Worm (Caenorhabditis elegans) whole organism, L1 larva: ENCODE data around the gene mltn-11.

ENCODE experiments used
- C04F5.9 ChIP-seq: sonication (generic microtip); optimal IDR thresholded peaks from 2 replicates; lab custom pipeline; 2016; ENCODE audit warnings: missing genetic modification characterization, missing compliant biosample characterization
- C16A3.4 ChIP-seq: fragments of 150-350 bp; optimal IDR thresholded peaks from 2 replicates; lab custom pipeline; 2014; ENCODE audit warnings: missing biosample characterization, missing genetic modification characterization
- C34B4.2 ChIP-seq: sonication (generic microtip); optimal IDR thresholded peaks from 2 replicates; lab custom pipeline; 2017; ENCODE audit warnings: mild to moderate bottlenecking, missing genetic modification characterization, missing compliant biosample characterization
- F16B12.6 ChIP-seq: fragments of 150-350 bp; optimal IDR thresholded peaks from 2 replicates; lab custom pipeline; 2014; ENCODE audit warnings: missing biosample characterization, missing genetic modification characterization
- aly-2 ChIP-seq: fragments of 150-350 bp; optimal IDR thresholded peaks from 2 replicates; lab custom pipeline; 2014; ENCODE audit warnings: missing biosample characterization, missing genetic modification characterization
- blmp-1 ChIP-seq: fragments of 150-350 bp; optimal IDR thresholded peaks from 2 replicates; lab custom pipeline; 2014; ENCODE audit warnings: missing biosample characterization, missing genetic modification characterization
- ceh-8 ChIP-seq: fragments of 200-800 bp; sonication (Bioruptor generic); optimal IDR thresholded peaks from 2 replicates; lab custom pipeline; 2018; ENCODE audit warnings: mild to moderate bottlenecking, missing genetic modification characterization, moderate library complexity, missing compliant biosample characterization
- ceh-88 ChIP-seq: fragments of 200-800 bp; sonication (Bioruptor generic); IDR thresholded peaks from 2 replicates; pipeline ENCODE4 v1.3.6; 2022; ENCODE audit warnings: missing genetic modification characterization, missing compliant biosample characterization
- ceh-90 ChIP-seq: sonication (generic microtip); optimal IDR thresholded peaks from 2 replicates; lab custom pipeline; 2016; ENCODE audit warnings: missing genetic modification characterization, missing compliant biosample characterization
- dsc-1 ChIP-seq: sonication (generic microtip); optimal IDR thresholded peaks from 2 replicates; lab custom pipeline; 2016; ENCODE audit warnings: mild to moderate bottlenecking, missing genetic modification characterization, missing compliant biosample characterization
- efl-1 ChIP-seq, 4 experiments: fragments of 150-350 bp; optimal IDR thresholded peaks in 3 of 4; peaks in 1 of 4; 1 replicate in 1 of 4; 2 replicates in 3 of 4; lab custom pipeline; 2014; ENCODE audit warnings: missing biosample characterization in 2 of 4, missing genetic modification characterization in 2 of 4, missing genetic modification reagents in 2 of 4
- efl-3 ChIP-seq: fragments of 200-800 bp; sonication (Bioruptor generic); optimal IDR thresholded peaks from 2 replicates; lab custom pipeline; 2018; ENCODE audit warnings: mild to moderate bottlenecking, missing genetic modification characterization, missing compliant biosample characterization
- egl-13 ChIP-seq: sonication (generic microtip); optimal IDR thresholded peaks from 2 replicates; lab custom pipeline; 2016; ENCODE audit warnings: missing genotype, missing genetic modification reagents, missing genetic modification characterization, missing compliant biosample characterization
- elt-2 ChIP-seq: sonication (generic microtip); optimal IDR thresholded peaks from 2 replicates; lab custom pipeline; 2016; ENCODE audit warnings: missing genetic modification characterization, mild to moderate bottlenecking, inconsistent platforms, missing compliant biosample characterization, missing genetic modification reagents
- fkh-10 ChIP-seq: sonication (generic microtip); optimal IDR thresholded peaks from 2 replicates; lab custom pipeline; 2017; ENCODE audit warnings: missing biosample characterization, missing genetic modification reagents, missing genetic modification characterization
- fkh-4 ChIP-seq: sonication (generic microtip); optimal IDR thresholded peaks from 2 replicates; lab custom pipeline; 2016; ENCODE audit warnings: missing compliant biosample characterization, missing genetic modification characterization, borderline replicate concordance
- grh-1 ChIP-seq: fragments of 200-800 bp; sonication (Bioruptor generic); IDR thresholded peaks from 2 replicates; pipeline ENCODE4 v1.3.6; 2022; ENCODE audit warnings: missing genetic modification reagents, missing genetic modification characterization, missing compliant biosample characterization
- hlh-4 ChIP-seq: sonication (generic microtip); optimal IDR thresholded peaks from 2 replicates; lab custom pipeline; 2016; ENCODE audit warnings: mild to moderate bottlenecking, missing genetic modification characterization, missing compliant biosample characterization
- hpl-2 ChIP-seq: fragments of 150-350 bp; optimal IDR thresholded peaks from 2 replicates; lab custom pipeline; 2014; ENCODE audit warnings: missing biosample characterization, missing genetic modification reagents, missing genetic modification characterization
- lin-14 ChIP-seq: fragments of 200-800 bp; sonication (Bioruptor generic); optimal IDR thresholded peaks from 2 replicates; lab custom pipeline; 2018; ENCODE audit warnings: mild to moderate bottlenecking, missing genetic modification characterization, moderate library complexity, missing compliant biosample characterization
- lin-39 ChIP-seq: fragments of 150-350 bp; optimal IDR thresholded peaks from 2 replicates; lab custom pipeline; 2014; ENCODE audit warnings: missing biosample characterization, missing genetic modification reagents, missing genetic modification characterization
- mdl-1 ChIP-seq, 2 experiments: fragments of 150-350 bp; optimal IDR thresholded peaks; 2 replicates each; lab custom pipeline; 2014 to 2017; ENCODE audit warnings: missing biosample characterization in 2 of 2, missing genetic modification characterization in 2 of 2, inconsistent platforms in 1 of 2
- mef-2 ChIP-seq: fragments of 150-350 bp; optimal IDR thresholded peaks from 2 replicates; lab custom pipeline; 2014; ENCODE audit warnings: missing biosample characterization, missing genetic modification characterization
- nhr-12 ChIP-seq: sonication (generic microtip); optimal IDR thresholded peaks from 2 replicates; lab custom pipeline; 2017; ENCODE audit warnings: missing biosample characterization, missing genetic modification characterization
- nhr-71 ChIP-seq: sonication (generic microtip); optimal IDR thresholded peaks from 2 replicates; lab custom pipeline; 2016; ENCODE audit warnings: mild to moderate bottlenecking, missing genetic modification characterization, moderate library complexity, missing compliant biosample characterization
- nhr-76 ChIP-seq: sonication (generic microtip); optimal IDR thresholded peaks from 2 replicates; lab custom pipeline; 2017; ENCODE audit warnings: missing biosample characterization, missing genetic modification characterization
- nhr-77 ChIP-seq: fragments of 150-350 bp; optimal IDR thresholded peaks from 2 replicates; lab custom pipeline; 2014; ENCODE audit warnings: missing biosample characterization, missing genetic modification characterization
- pag-3 ChIP-seq: sonication (generic microtip); optimal IDR thresholded peaks from 2 replicates; lab custom pipeline; 2017; ENCODE audit warnings: missing genetic modification characterization, mild to moderate bottlenecking, missing compliant biosample characterization, antibody characterized with exemption, borderline replicate concordance; ENCODE audit not compliant: insufficient read depth
- pqm-1 ChIP-seq: sonication (generic microtip); optimal IDR thresholded peaks from 3 replicates; lab custom pipeline; 2017; ENCODE audit warnings: missing biosample characterization, missing genetic modification characterization
- sox-4 ChIP-seq: sonication (generic microtip); optimal IDR thresholded peaks from 2 replicates; lab custom pipeline; 2016; ENCODE audit warnings: missing genetic modification characterization, missing compliant biosample characterization
- sptf-1 ChIP-seq: fragments of 150-350 bp; optimal IDR thresholded peaks from 2 replicates; lab custom pipeline; 2014; ENCODE audit warnings: missing biosample characterization, missing genetic modification characterization
- swsn-7 ChIP-seq: sonication (generic microtip); optimal IDR thresholded peaks from 2 replicates; lab custom pipeline; 2016; ENCODE audit warnings: missing genetic modification characterization, missing compliant biosample characterization
- unc-30 ChIP-seq: sonication (generic microtip); optimal IDR thresholded peaks from 2 replicates; lab custom pipeline; 2017; ENCODE audit warnings: missing biosample characterization, missing genetic modification characterization
- vab-15 ChIP-seq: sonication (generic microtip); optimal IDR thresholded peaks from 2 replicates; lab custom pipeline; 2017; ENCODE audit warnings: missing genotype, mild to moderate bottlenecking, missing genetic modification characterization, missing compliant biosample characterization
- xbp-1 ChIP-seq: sonication (generic microtip); optimal IDR thresholded peaks from 2 replicates; lab custom pipeline; 2016; ENCODE audit warnings: missing genetic modification characterization, missing compliant biosample characterization
- zag-1 ChIP-seq: fragments of 150-350 bp; optimal IDR thresholded peaks from 2 replicates; lab custom pipeline; 2014; ENCODE audit warnings: missing biosample characterization, missing genetic modification characterization
- ztf-4 ChIP-seq: fragments of 150-350 bp; optimal IDR thresholded peaks from 2 replicates; lab custom pipeline; 2014; ENCODE audit warnings: missing biosample characterization, missing genetic modification characterization

Gene mltn-11

ce11 chrV:16675553-16675952 is 39.6 kb downstream of the mltn-11 start, which contains the start of gene srz-1:
TSS of gene srz-1 (plus strand) at chrV:16675853.
- TF ChIP-seq dsc-1 (tag; lab: Kevin White, UChicago): no peak
- no peak for TF ChIP-seq hlh-4 (tag; lab: Kevin White, UChicago)
- TF ChIP-seq hpl-2: no peak
- no peak for TF ChIP-seq efl-3
- TF ChIP-seq fkh-10: no peak
- TF ChIP-seq lin-39 (tag; lab: Kevin White, UChicago): no peak
- no peak for TF ChIP-seq fkh-4
- TF ChIP-seq aly-2 (tag; lab: Kevin White, UChicago): no peak
- no peak for TF ChIP-seq zag-1 (tag; lab: Kevin White, UChicago)
- no peak for TF ChIP-seq mdl-1 (tag; optimal IDR thresholded peaks at IDR 0.05; lab: Kevin White, UChicago)
- no peak for TF ChIP-seq efl-1 (optimal IDR thresholded peaks at IDR 0.05; lab: Kevin White, UChicago)
- no peak for TF ChIP-seq efl-1 (GFP tag; optimal IDR thresholded peaks at IDR 0.05 in 1 of 2; lab: Kevin White, UChicago)

DNA sequence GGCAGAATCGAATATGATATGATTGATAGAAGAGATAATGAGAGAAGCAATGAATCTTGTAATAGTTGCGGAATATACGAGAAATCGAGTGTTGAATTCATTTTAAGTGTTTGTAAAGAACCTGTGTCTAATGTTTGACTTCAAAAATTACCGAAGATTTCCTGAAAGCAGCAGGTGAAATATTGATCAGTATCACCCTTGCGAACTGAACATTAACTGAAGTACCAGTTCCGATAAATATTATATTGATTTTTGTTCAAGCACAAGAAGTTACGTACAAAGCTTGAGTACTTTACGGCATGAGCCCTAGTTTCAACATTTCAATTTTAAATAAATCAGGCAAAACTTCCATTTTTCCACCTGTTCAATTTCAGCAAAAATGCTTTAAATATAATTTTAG is 43.3 kb downstream of the mltn-11 start, which contains the start of gene srz-103:
Gene srz-103 (minus strand): TSS at position 101 of the 400 bp plus-strand sequence.
- TF ChIP-seq nhr-76 (tag; lab: Kevin White, UChicago): no peak
- TF ChIP-seq hlh-4 (tag; lab: Kevin White, UChicago): no peak
- TF ChIP-seq C04F5.9 (tag; lab: Kevin White, UChicago): no peak
- no peak for TF ChIP-seq hpl-2
- no peak for TF ChIP-seq lin-14 (GFP tag; lab: Kevin White, UChicago)
- no peak for TF ChIP-seq unc-30 (tag; lab: Kevin White, UChicago)
- TF ChIP-seq nhr-12 (tag; lab: Kevin White, UChicago): no peak
- no peak for TF ChIP-seq efl-3

DNA sequence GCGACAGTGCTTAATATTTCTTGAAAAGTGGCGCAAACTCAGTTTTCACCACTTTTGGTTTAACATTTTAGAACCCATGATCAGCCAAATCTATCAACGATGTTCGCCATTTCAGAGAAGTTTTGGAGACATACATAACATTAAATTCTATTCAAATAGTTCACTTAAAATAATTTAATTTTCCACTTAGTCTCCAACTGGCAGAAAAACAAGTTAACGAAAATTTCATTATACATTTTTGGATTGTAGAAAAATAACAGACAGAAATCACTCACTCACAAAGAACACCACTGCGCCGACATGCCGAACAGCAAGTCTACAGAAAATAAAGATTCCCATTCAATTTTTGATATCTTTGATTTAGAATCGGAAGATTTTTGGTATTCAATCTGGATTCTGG is 44.0 kb downstream of the mltn-11 start, which contains the start of gene srw-44:
Gene srw-44 (plus strand): TSS at position 301 of the 400 bp plus-strand sequence.
- TF ChIP-seq grh-1 (GFP tag; lab: Robert Waterston, UW): no peak
- TF ChIP-seq pag-3 (tag; lab: Kevin White, UChicago): no peak
- no peak for TF ChIP-seq elt-2 (tag; lab: Kevin White, UChicago)
- TF ChIP-seq ceh-90 (tag; lab: Kevin White, UChicago): no peak
- TF ChIP-seq ztf-4: no peak
- TF ChIP-seq swsn-7 (tag; lab: Kevin White, UChicago): no peak
- TF ChIP-seq lin-39 (tag; lab: Kevin White, UChicago): no peak
- TF ChIP-seq egl-13 (tag; lab: Kevin White, UChicago): no peak
- no peak for TF ChIP-seq efl-1 (optimal IDR thresholded peaks at IDR 0.05; lab: Kevin White, UChicago)
- TF ChIP-seq efl-1 (GFP tag; optimal IDR thresholded peaks at IDR 0.05 in 1 of 2; lab: Kevin White, UChicago): no peak
- no peak for TF ChIP-seq ceh-8 (GFP tag; lab: Kevin White, UChicago)
- TF ChIP-seq xbp-1 (tag; lab: Kevin White, UChicago): no peak
- no peak for TF ChIP-seq ceh-88
- TF ChIP-seq nhr-12 (tag; lab: Kevin White, UChicago): no peak
- TF ChIP-seq vab-15 (tag; lab: Kevin White, UChicago): no peak
- no peak for TF ChIP-seq sptf-1 (tag; lab: Kevin White, UChicago)
- no peak for TF ChIP-seq aly-2 (tag; lab: Kevin White, UChicago)
- TF ChIP-seq nhr-71: no peak

ce11 chrV:16682886-16683285 is 46.9 kb downstream of the mltn-11 start, which contains the start of gene srw-36:
TSS of gene srw-36 (plus strand) at chrV:16683186.
- TF ChIP-seq pqm-1 (tag; lab: Kevin White, UChicago) (no peak), C16A3.4 (tag; lab: Kevin White, UChicago) (no peak), sox-4 (tag; lab: Kevin White, UChicago) (no peak), C34B4.2 (tag; lab: Kevin White, UChicago) (no peak), nhr-76 (tag; lab: Kevin White, UChicago) (no peak), blmp-1 (tag; lab: Kevin White, UChicago) (no peak), nhr-77 (tag; lab: Kevin White, UChicago) (no peak), F16B12.6 (tag; lab: Kevin White, UChicago) (no peak), xbp-1 (tag; lab: Kevin White, UChicago) (no peak), lin-39 (tag; lab: Kevin White, UChicago) (no peak), mef-2 (tag; lab: Kevin White, UChicago) (no peak)
